Worm (Caenorhabditis elegans): Measurements from ENCODE around the gene R07E3.1.

The R07E3.1 gene

ce11 chrX:10333301-10333854 lies 7.6 kb downstream of the R07E3.1 start, which contains the start of gene R07E3.4:
Gene R07E3.4, minus strand, starts transcription at chrX:10333351.
- no peak for TF ChIP-seq ets-7 (tag; optimal IDR thresholded peaks at IDR 0.05)
- no peak for TF ChIP-seq flt-1 (GFP tag; IDR thresholded peaks at IDR 0.05)
- no peak for TF ChIP-seq pes-1 (GFP tag; IDR thresholded peaks at IDR 0.05)
- TF ChIP-seq tra-4 (tag; optimal IDR thresholded peaks at IDR 0.05) = no peak
- no peak for TF ChIP-seq B0310.2 (tag; optimal IDR thresholded peaks at IDR 0.05)
- no peak for TF ChIP-seq hmbx-1 (tag; optimal IDR thresholded peaks at IDR 0.05)
- TF ChIP-seq tbx-11 (GFP tag; IDR thresholded peaks at IDR 0.05) = no peak
- no peak for TF ChIP-seq tbx-37 (GFP tag; conservative IDR thresholded peaks at IDR 0.05)
- TF ChIP-seq hmg-4 (GFP tag; optimal IDR thresholded peaks at IDR 0.05) = no peak

DNA sequence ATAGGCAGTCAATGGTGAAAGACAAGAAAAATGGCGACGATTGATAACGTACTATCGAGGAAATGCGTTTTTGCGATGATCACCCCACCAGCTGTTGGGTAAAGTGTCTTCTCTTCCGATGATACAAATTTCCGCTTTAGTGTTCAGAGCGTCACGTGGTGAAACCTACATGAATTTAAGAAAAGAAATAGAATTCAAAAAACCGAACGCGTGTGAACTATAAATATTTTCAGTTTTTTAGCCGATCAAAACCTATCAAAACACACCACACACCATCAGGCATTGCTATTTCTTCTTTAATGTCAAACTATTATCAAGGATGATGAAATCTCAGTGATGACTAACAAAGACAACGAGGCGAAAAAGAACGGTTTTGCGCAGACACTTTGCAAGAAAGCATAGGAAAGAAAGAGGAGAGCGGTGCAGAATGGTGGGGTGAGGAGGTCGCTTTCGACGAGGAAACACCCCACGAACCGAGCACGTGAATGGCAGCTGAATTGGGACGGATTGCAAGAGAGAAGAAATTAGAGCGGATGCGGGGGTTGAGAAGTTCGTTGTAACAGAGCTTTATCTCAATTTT lies 8.8 kb downstream of the R07E3.1 start:
- no peak for TF ChIP-seq hnd-1 (tag; optimal IDR thresholded peaks at IDR 0.05)
- TF ChIP-seq ama-1 (optimal IDR thresholded peaks at IDR 0.05) = no peak
- no peak for TF ChIP-seq F13C5.2 (tag; optimal IDR thresholded peaks at IDR 0.05)
- no peak for TF ChIP-seq ceh-13 (GFP tag; optimal IDR thresholded peaks at IDR 0.05)
- TF ChIP-seq flt-1 (GFP tag; IDR thresholded peaks at IDR 0.05) = no peak
- TF ChIP-seq tbx-11 (GFP tag; IDR thresholded peaks at IDR 0.05) = no peak
- no peak for TF ChIP-seq tra-4 (tag; optimal IDR thresholded peaks at IDR 0.05)
- TF ChIP-seq B0310.2 (tag; optimal IDR thresholded peaks at IDR 0.05) = no peak
- no peak for TF ChIP-seq pes-1 (GFP tag; IDR thresholded peaks at IDR 0.05)
- TF ChIP-seq ets-7 (tag; optimal IDR thresholded peaks at IDR 0.05) = no peak
- no peak for TF ChIP-seq tbx-37 (GFP tag; conservative IDR thresholded peaks at IDR 0.05)

ce11 chrX:10327323-10328022 lies 13.5 kb downstream of the R07E3.1 start, which contains the start of gene acl-5:
Gene acl-5, minus strand, starts transcription at chrX:10327456.
- TF ChIP-seq scrt-1 (GFP tag; IDR thresholded peaks at IDR 0.05) = no peak
- no peak for TF ChIP-seq hmg-4 (GFP tag; optimal IDR thresholded peaks at IDR 0.05)
- TF ChIP-seq F13C5.2 (tag; optimal IDR thresholded peaks at IDR 0.05) = no peak
- no peak for TF ChIP-seq sea-1 (GFP tag; conservative IDR thresholded peaks at IDR 0.05)
- TF ChIP-seq hnd-1 (tag; optimal IDR thresholded peaks at IDR 0.05) = no peak
- no peak for TF ChIP-seq aly-1 (tag; optimal IDR thresholded peaks at IDR 0.05)
- no peak for TF ChIP-seq ets-7 (tag; optimal IDR thresholded peaks at IDR 0.05)
- TF ChIP-seq flt-1 (GFP tag; IDR thresholded peaks at IDR 0.05) = no peak
- TF ChIP-seq ama-1 (optimal IDR thresholded peaks at IDR 0.05) = no peak
- TF ChIP-seq ceh-13 (GFP tag; optimal IDR thresholded peaks at IDR 0.05) = no peak
- TF ChIP-seq ceh-36 (tag; optimal IDR thresholded peaks at IDR 0.05) = no peak
- no peak for TF ChIP-seq tbx-11 (GFP tag; IDR thresholded peaks at IDR 0.05)
- no peak for TF ChIP-seq tbx-37 (GFP tag; conservative IDR thresholded peaks at IDR 0.05)
- TF ChIP-seq tra-4 (tag; optimal IDR thresholded peaks at IDR 0.05) = no peak

ce11 chrX:10321401-10321800 lies 19.6 kb downstream of the R07E3.1 start:
- no peak for TF ChIP-seq aly-1 (tag; optimal IDR thresholded peaks at IDR 0.05)
- TF ChIP-seq ama-1 (optimal IDR thresholded peaks at IDR 0.05) = no peak
- TF ChIP-seq tra-4 (tag; optimal IDR thresholded peaks at IDR 0.05) = no peak
- TF ChIP-seq pes-1 (GFP tag; IDR thresholded peaks at IDR 0.05) = no peak
- TF ChIP-seq scrt-1 (GFP tag; IDR thresholded peaks at IDR 0.05) = no peak
- TF ChIP-seq sea-1 (GFP tag; conservative IDR thresholded peaks at IDR 0.05) = no peak
- TF ChIP-seq flt-1 (GFP tag; IDR thresholded peaks at IDR 0.05) = no peak
- no peak for TF ChIP-seq hmbx-1 (tag; optimal IDR thresholded peaks at IDR 0.05)
- no peak for TF ChIP-seq hnd-1 (tag; optimal IDR thresholded peaks at IDR 0.05)
- TF ChIP-seq tbx-11 (GFP tag; IDR thresholded peaks at IDR 0.05) = no peak
- no peak for TF ChIP-seq F13C5.2 (tag; optimal IDR thresholded peaks at IDR 0.05)
- no peak for TF ChIP-seq B0310.2 (tag; optimal IDR thresholded peaks at IDR 0.05)
- no peak for TF ChIP-seq ceh-13 (GFP tag; optimal IDR thresholded peaks at IDR 0.05)
- TF ChIP-seq tbx-37 (GFP tag; conservative IDR thresholded peaks at IDR 0.05) = no peak
- TF ChIP-seq ceh-36 (tag; optimal IDR thresholded peaks at IDR 0.05) = no peak
- TF ChIP-seq ets-7 (tag; optimal IDR thresholded peaks at IDR 0.05) = no peak
- no peak for TF ChIP-seq hmg-4 (GFP tag; optimal IDR thresholded peaks at IDR 0.05)

ce11 chrX:10319653-10320052 lies 21.3 kb downstream of the R07E3.1 start:
- no peak for TF ChIP-seq hnd-1 (tag; optimal IDR thresholded peaks at IDR 0.05)
- TF ChIP-seq aly-1 (tag; optimal IDR thresholded peaks at IDR 0.05) = no peak
- no peak for TF ChIP-seq ceh-36 (tag; optimal IDR thresholded peaks at IDR 0.05)

- TF ChIP-seq tbx-11 (GFP tag; IDR thresholded peaks at IDR 0.05) = no peak
- TF ChIP-seq scrt-1 (GFP tag; IDR thresholded peaks at IDR 0.05) = no peak
- TF ChIP-seq F13C5.2 (tag; optimal IDR thresholded peaks at IDR 0.05) = no peak
Observed at ce11 chrX:10318437-10318836, 22.5 kb downstream of the R07E3.1 start.

ce11 chrX:10317565-10317964 lies 23.4 kb downstream of the R07E3.1 start, which contains the start of gene R07E3.6:
Gene R07E3.6, plus strand, starts transcription at chrX:10317722.
- TF ChIP-seq ama-1 (optimal IDR thresholded peaks at IDR 0.05) (no peak), flt-1 (GFP tag; IDR thresholded peaks at IDR 0.05) (no peak), tbx-11 (GFP tag; IDR thresholded peaks at IDR 0.05) (no peak), tbx-37 (GFP tag; conservative IDR thresholded peaks at IDR 0.05) (no peak), sea-1 (GFP tag; conservative IDR thresholded peaks at IDR 0.05) (no peak), aly-1 (tag; optimal IDR thresholded peaks at IDR 0.05) (no peak), tra-4 (tag; optimal IDR thresholded peaks at IDR 0.05) (no peak)

- TF ChIP-seq hnd-1 (tag; optimal IDR thresholded peaks at IDR 0.05) = no peak
- TF ChIP-seq ama-1 (optimal IDR thresholded peaks at IDR 0.05) = no peak
- TF ChIP-seq tra-4 (tag; optimal IDR thresholded peaks at IDR 0.05) = no peak
- no peak for TF ChIP-seq hmbx-1 (tag; optimal IDR thresholded peaks at IDR 0.05)
- no peak for TF ChIP-seq sea-1 (GFP tag; conservative IDR thresholded peaks at IDR 0.05)
- no peak for TF ChIP-seq B0310.2 (tag; optimal IDR thresholded peaks at IDR 0.05)
- TF ChIP-seq flt-1 (GFP tag; IDR thresholded peaks at IDR 0.05) = no peak
- no peak for TF ChIP-seq tbx-37 (GFP tag; conservative IDR thresholded peaks at IDR 0.05)
- no peak for TF ChIP-seq aly-1 (tag; optimal IDR thresholded peaks at IDR 0.05)
- TF ChIP-seq tbx-11 (GFP tag; IDR thresholded peaks at IDR 0.05) = no peak
- no peak for TF ChIP-seq ceh-13 (GFP tag; optimal IDR thresholded peaks at IDR 0.05)
- no peak for TF ChIP-seq ets-7 (tag; optimal IDR thresholded peaks at IDR 0.05)
- no peak for TF ChIP-seq scrt-1 (GFP tag; IDR thresholded peaks at IDR 0.05)
- TF ChIP-seq ceh-36 (tag; optimal IDR thresholded peaks at IDR 0.05) = no peak
- TF ChIP-seq hmg-4 (GFP tag; optimal IDR thresholded peaks at IDR 0.05) = no peak
- TF ChIP-seq pes-1 (GFP tag; IDR thresholded peaks at IDR 0.05) = no peak
- TF ChIP-seq F13C5.2 (tag; optimal IDR thresholded peaks at IDR 0.05) = no peak
Observed at ce11 chrX:10315905-10316304, 25.1 kb downstream of the R07E3.1 start, which contains the start of gene F41E7.9. Gene F41E7.9, minus strand, starts transcription at chrX:10316005.

Measured in whole organism, early embryonic.